Fruit fly (Drosophila melanogaster) whole organism, embryonic: ENCODE measurements around the gene CG31609.

ENCODE experiments used
- Bgb ChIP-seq: fragments of 200-800 bp; sonication (Bioruptor generic); IDR thresholded peaks from 2 replicates; pipeline ENCODE4 v1.3.6; 2022; ENCODE audit warnings: missing biosample characterization, missing genetic modification characterization; ENCODE audit not compliant: partially characterized antibody
- CG1832 ChIP-seq: fragments of 200-800 bp; sonication (Bioruptor generic); optimal IDR thresholded peaks from 2 replicates; lab custom pipeline; 2017; ENCODE audit warnings: missing biosample characterization, mild to moderate bottlenecking, missing genetic modification characterization, inconsistent platforms
- esg ChIP-seq: fragments of 200-800 bp; sonication (Bioruptor generic); conservative IDR thresholded peaks from 2 replicates; pipeline ENCODE4 v1.3.6; 2022; ENCODE audit warnings: missing biosample characterization, missing genetic modification characterization
- nmo ChIP-seq: fragments of 200-800 bp; sonication (Bioruptor generic); optimal IDR thresholded peaks from 2 replicates; lab custom pipeline; 2018; ENCODE audit warnings: missing biosample characterization, mild to moderate bottlenecking, missing genetic modification characterization, moderate library complexity
- sr ChIP-seq: fragments of 200-800 bp; sonication (Bioruptor generic); IDR thresholded peaks from 3 replicates; pipeline ENCODE4 v1.3.6; 2022; ENCODE audit warnings: missing biosample characterization, missing genetic modification characterization
- zf30C ChIP-seq: fragments of 200-800 bp; sonication (Bioruptor generic); optimal IDR thresholded peaks from 3 replicates; lab custom pipeline; 2018; ENCODE audit warnings: missing biosample characterization, mild to moderate bottlenecking, missing genetic modification characterization

- no peak for TF ChIP-seq CG1832
- TF ChIP-seq zf30C (GFP tag; lab: Kevin White, UChicago), result no peak
- TF ChIP-seq sr, result no peak
- TF ChIP-seq nmo (GFP tag; lab: Kevin White, UChicago), result no peak
- no peak for TF ChIP-seq esg (GFP tag; lab: Robert Waterston, UW)
- TF ChIP-seq Bgb (GFP tag; lab: Robert Waterston, UW), result no peak
Observed at dm6 chr2L:9083807-9084206, 13.6 kb upstream of the CG31609 start, which contains the start of gene Toll-4.
